Fruit fly (Drosophila melanogaster): Measurements from ENCODE around the gene dysf.

The dysf gene

DNA sequence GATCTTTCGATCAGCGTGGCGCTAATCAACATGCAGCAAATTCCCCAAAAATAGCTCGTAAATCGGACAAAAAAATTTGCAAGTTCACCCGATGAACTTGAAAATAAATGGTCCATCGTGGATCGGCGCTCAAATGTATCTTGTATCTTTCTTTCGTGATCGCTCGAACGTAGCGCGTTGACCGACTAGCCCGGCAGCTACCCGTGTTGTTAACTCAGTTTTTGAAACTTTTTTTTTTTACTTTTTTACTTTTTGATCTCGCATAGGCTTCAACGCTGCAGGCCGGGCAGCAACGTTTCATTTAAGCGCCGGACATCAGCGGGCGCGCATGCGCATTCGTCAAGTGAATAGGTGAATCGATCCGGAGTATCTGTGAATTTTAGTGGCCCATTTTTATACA lies 34.3 kb upstream of the dysf start, which contains the start of gene CG6142:
TSS of gene CG6142 (plus strand) at position 301 of the 400 bp plus-strand sequence.
- TF ChIP-seq brk (GFP tag; optimal IDR thresholded peaks at IDR 0.05) (no peak), Rel (GFP tag; optimal IDR thresholded peaks at IDR 0.05) (no peak), Rel (tag; optimal IDR thresholded peaks at IDR 0.05) (no peak), sv (GFP tag; optimal IDR thresholded peaks at IDR 0.05) (no peak), tai (GFP tag; optimal IDR thresholded peaks at IDR 0.05) (no peak), Hnf4 (GFP tag; optimal IDR thresholded peaks at IDR 0.05) (no peak), ey (GFP tag; optimal IDR thresholded peaks at IDR 0.05) (no peak), fru (GFP tag; optimal IDR thresholded peaks at IDR 0.05) (no peak), Dfd (GFP tag; optimal IDR thresholded peaks at IDR 0.05) (no peak), Hr78 (GFP tag; optimal IDR thresholded peaks at IDR 0.05) (no peak), dsf (GFP tag; optimal IDR thresholded peaks at IDR 0.05; ENCODE audit: borderline replicate concordance) (no peak), woc (GFP tag; optimal IDR thresholded peaks at IDR 0.05) (no peak), sage (GFP tag; optimal IDR thresholded peaks at IDR 0.05) (no peak), CG32264 (GFP tag; optimal IDR thresholded peaks at IDR 0.05) (no peak)

DNA sequence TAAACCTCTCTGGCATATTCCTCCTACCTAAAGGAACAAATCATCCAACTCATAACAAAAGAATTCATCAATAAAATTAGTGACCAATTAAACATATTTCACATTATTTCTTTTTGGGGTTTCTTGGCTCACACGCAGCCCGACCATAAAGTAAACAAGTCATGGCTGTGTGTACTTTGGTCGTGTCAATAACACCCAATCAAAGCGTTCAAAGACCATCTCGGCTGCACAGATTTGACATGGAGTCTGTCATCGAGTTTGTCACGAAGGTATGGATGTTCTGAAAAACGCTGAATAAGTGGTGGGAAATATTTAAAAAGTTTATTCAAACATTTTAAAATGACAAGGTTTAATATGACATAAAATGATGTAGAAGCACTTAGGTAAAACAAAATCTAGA lies 32.1 kb upstream of the dysf start:
- TF ChIP-seq ey (GFP tag; optimal IDR thresholded peaks at IDR 0.05), result peak; percentile 7
- peak; percentile 45 for TF ChIP-seq Hnf4 (GFP tag; optimal IDR thresholded peaks at IDR 0.05)
- TF ChIP-seq HLH106 (tag; optimal IDR thresholded peaks at IDR 0.05), result peak; percentile 15
- TF ChIP-seq Hr78 (GFP tag; optimal IDR thresholded peaks at IDR 0.05), result no peak
- TF ChIP-seq brk (GFP tag; optimal IDR thresholded peaks at IDR 0.05), result no peak

DNA sequence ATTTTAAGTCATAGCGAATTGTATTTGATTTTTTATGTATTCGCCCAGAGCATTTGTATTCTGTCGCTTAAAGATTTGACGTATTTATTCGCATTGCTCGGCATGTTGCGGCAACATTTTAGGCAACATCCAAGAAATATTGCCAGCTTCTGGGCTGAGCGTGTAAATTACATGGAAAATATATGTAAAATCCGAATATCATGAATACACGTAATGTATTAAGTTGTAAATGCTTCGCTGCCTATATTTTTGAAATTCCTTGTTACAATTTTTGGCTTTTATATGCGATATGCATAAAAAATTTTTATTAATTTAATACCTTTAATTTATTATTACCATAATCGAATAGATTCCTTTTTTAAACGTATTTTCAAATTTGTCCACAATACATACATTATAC lies 31.2 kb upstream of the dysf start:
- TF ChIP-seq Myc (optimal IDR thresholded peaks at IDR 0.05), result peak; percentile 38
- TF ChIP-seq fru (GFP tag; optimal IDR thresholded peaks at IDR 0.05), result no peak

DNA sequence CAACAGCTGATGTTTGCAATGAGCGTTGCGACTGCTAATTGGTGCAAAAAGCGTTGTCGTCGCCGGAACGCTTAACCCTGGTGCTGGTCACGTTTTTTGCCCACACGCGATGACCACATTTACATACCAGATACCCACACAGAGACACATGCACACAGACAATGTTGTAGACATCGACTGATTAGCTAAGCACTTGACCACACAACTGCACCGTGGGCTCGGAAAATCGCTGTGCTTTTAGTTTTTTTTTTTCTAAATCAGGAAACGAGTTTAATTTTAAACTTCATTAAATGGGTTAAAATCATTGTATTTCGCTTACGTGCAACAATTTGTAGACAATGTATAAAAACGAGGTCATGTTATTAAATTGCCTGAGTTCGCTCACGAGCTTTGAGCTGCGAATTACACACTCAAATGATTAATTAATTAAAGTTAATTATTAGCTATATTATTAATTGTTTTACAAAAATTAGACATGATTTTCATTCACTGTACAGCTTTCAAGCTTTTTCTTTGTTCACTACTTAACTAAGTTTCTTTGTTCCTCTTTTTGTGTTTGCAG lies 30.0 kb upstream of the dysf start:
- TF ChIP-seq dl (GFP tag; optimal IDR thresholded peaks at IDR 0.05; ENCODE audit: insufficient read depth in 1 of 2, partially characterized antibody in 2 of 2) (no peak), Hnf4 (GFP tag; optimal IDR thresholded peaks at IDR 0.05) (no peak), Mio (GFP tag; optimal IDR thresholded peaks at IDR 0.05) (no peak), pan (optimal IDR thresholded peaks at IDR 0.05) (no peak), usp (GFP tag; optimal IDR thresholded peaks at IDR 0.05) (no peak), Hr78 (GFP tag; optimal IDR thresholded peaks at IDR 0.05) (no peak), woc (GFP tag; optimal IDR thresholded peaks at IDR 0.05) (no peak), sage (GFP tag; optimal IDR thresholded peaks at IDR 0.05) (no peak), Abd-B (GFP tag; optimal IDR thresholded peaks at IDR 0.05) (no peak), Jra (GFP tag; optimal IDR thresholded peaks at IDR 0.05) (no peak), dmrt93B (GFP tag; optimal IDR thresholded peaks at IDR 0.05) (no peak), h (GFP tag; optimal IDR thresholded peaks at IDR 0.05) (no peak), CrebA (GFP tag; optimal IDR thresholded peaks at IDR 0.05; ENCODE audit: borderline replicate concordance) (no peak), Hr83 (GFP tag; optimal IDR thresholded peaks at IDR 0.05; ENCODE audit: poor library complexity, severe bottlenecking) (no peak), Sp1 (GFP tag; optimal IDR thresholded peaks at IDR 0.05) (no peak), Rel (GFP tag; optimal IDR thresholded peaks at IDR 0.05) (no peak), Rel (tag; optimal IDR thresholded peaks at IDR 0.05) (no peak), jim (GFP tag; optimal IDR thresholded peaks at IDR 0.05) (no peak), br (GFP tag; optimal IDR thresholded peaks at IDR 0.05) (no peak), GATAd (GFP tag; optimal IDR thresholded peaks at IDR 0.05) (no peak), tai (GFP tag; optimal IDR thresholded peaks at IDR 0.05) (no peak)

DNA sequence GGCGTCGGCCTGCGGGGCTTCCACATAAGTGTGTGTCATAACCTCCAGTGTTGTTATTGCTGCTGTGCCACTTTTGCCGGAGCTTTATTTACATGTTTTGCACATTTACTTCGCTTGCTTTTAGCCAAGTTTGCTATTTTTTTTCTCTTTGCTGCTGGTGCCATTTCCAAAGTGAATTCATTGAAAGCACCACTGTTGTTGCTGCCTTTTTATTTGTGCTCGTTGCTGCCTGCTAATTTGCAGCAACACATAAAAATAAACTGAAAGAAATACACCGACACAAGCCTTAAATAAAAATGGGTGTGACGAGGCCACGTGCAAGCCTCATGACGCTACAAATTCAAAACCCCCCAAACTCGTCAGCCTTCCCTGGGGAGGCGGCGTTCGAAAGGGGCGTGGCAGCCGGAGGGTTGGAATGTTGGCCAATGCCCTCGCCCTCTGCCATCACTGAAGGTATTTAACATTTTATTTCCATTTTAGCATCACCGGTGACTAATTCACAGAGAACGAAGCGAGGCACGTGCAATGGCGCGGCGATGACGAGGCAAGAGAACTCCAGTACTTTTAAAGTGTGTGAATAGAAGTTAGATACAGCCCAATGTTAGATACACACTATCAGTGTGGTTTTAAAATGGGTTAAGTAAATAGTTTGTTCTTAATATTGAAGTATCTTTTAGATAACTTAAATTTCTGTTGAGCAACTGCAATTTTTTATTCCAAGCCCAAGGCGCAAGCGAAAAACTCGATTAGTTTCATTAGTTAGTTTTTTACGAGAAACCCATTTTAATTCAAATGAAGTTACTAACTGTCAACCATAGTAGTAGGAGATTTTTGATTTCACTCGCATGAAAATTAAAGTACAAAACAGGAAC lies 27.6 kb upstream of the dysf start, which contains the start of gene CG14556:
TSS of gene CG14556 (plus strand) at position 822 of the 872 bp plus-strand sequence.
- TF ChIP-seq Rel (GFP tag; optimal IDR thresholded peaks at IDR 0.05), result no peak
- TF ChIP-seq Rel (tag; optimal IDR thresholded peaks at IDR 0.05), result peak; percentile 73
- TF ChIP-seq GATAd (GFP tag; optimal IDR thresholded peaks at IDR 0.05), result no peak
